Worm (Caenorhabditis elegans) whole organism, dauer: ENCODE measurements around the gene col-149.
"Not testable (repeated sequence)": the region's sequence is repeated elsewhere in the genome, so short reads cannot be mapped to it uniquely, and the experiment has no call there.

Experiments
- unc-62 ChIP-seq: sonication (generic microtip); optimal IDR thresholded peaks from 2 replicates; lab custom pipeline; 2017; ENCODE audit warnings: missing biosample characterization, missing genetic modification reagents, missing genetic modification characterization

The col-149 gene

ce11 chrV:10292819-10293357 is at the start of gene col-149:
Gene col-149 (minus strand): TSS chrV:10292869.
- TF ChIP-seq unc-62 (GFP tag; lab: Kevin White, UChicago): no peak

- TF ChIP-seq unc-62 (GFP tag; lab: Kevin White, UChicago): not testable (repeated sequence)
These were observed 49.2 kb upstream of the col-149 start, which contains the start of gene K07C5.13 for ce11 chrV:10341905-10342328. Gene K07C5.13 (plus strand): TSS chrV:10342055.

ce11 chrV:10339200-10339599 is 46.5 kb upstream of the col-149 start, which contains the start of gene K07C5.2:
Gene K07C5.2 (plus strand): TSS chrV:10339500.
- TF ChIP-seq unc-62 (GFP tag; lab: Kevin White, UChicago): no peak

- no peak for TF ChIP-seq unc-62 (GFP tag; lab: Kevin White, UChicago)
These were observed 45.8 kb upstream of the col-149 start, which contains the start of gene arx-2 for ce11 chrV:10338305-10338992. Gene arx-2 (minus strand): TSS chrV:10338355.

ce11 chrV:10333843-10334242 is 41.2 kb upstream of the col-149 start:
- TF ChIP-seq unc-62 (GFP tag; lab: Kevin White, UChicago): no peak

ce11 chrV:10332012-10332411 is 39.3 kb upstream of the col-149 start, which contains the start of gene crm-1:
Gene crm-1 (minus strand): TSS chrV:10332112.
- no peak for TF ChIP-seq unc-62 (GFP tag; lab: Kevin White, UChicago)

ce11 chrV:10328080-10328479 is 35.4 kb upstream of the col-149 start:
- no peak for TF ChIP-seq unc-62 (GFP tag; lab: Kevin White, UChicago)

- TF ChIP-seq unc-62 (GFP tag; lab: Kevin White, UChicago): no peak
These were observed 30.9 kb upstream of the col-149 start for ce11 chrV:10323537-10323936.

ce11 chrV:10320101-10320761 is 27.6 kb upstream of the col-149 start, which contains the start of the genes gna-1 and B0024.13:
Gene gna-1 (minus strand): TSS chrV:10320151.
Gene B0024.13 (plus strand): TSS chrV:10320711.
- TF ChIP-seq unc-62 (GFP tag; lab: Kevin White, UChicago): no peak

ce11 chrV:10319434-10319833 is 26.8 kb upstream of the col-149 start, which contains the start of gene B0024.11:
Gene B0024.11 (minus strand): TSS chrV:10319534.
- TF ChIP-seq unc-62 (GFP tag; lab: Kevin White, UChicago): no peak

ce11 chrV:10317294-10317693 is 24.6 kb upstream of the col-149 start, which contains the start of gene asps-1:
Gene asps-1 (minus strand): TSS chrV:10317394.
- no peak for TF ChIP-seq unc-62 (GFP tag; lab: Kevin White, UChicago)

ce11 chrV:10314371-10314770 is 21.7 kb upstream of the col-149 start, which contains the start of gene trx-2:
Gene trx-2 (plus strand): TSS chrV:10314671.
- no peak for TF ChIP-seq unc-62 (GFP tag; lab: Kevin White, UChicago)

ce11 chrV:10313953-10314352 is 21.3 kb upstream of the col-149 start, which contains the start of gene gcy-6:
Gene gcy-6 (minus strand): TSS chrV:10314053.
- TF ChIP-seq unc-62 (GFP tag; lab: Kevin White, UChicago): no peak

ce11 chrV:10307283-10307682 is 14.6 kb upstream of the col-149 start, which contains the start of gene che-12:
Gene che-12 (minus strand): TSS chrV:10307383.
- TF ChIP-seq unc-62 (GFP tag; lab: Kevin White, UChicago): no peak

- no peak for TF ChIP-seq unc-62 (GFP tag; lab: Kevin White, UChicago)
These were observed 4.4 kb upstream of the col-149 start, which contains the start of gene B0024.4 for ce11 chrV:10297099-10297498. Gene B0024.4 (plus strand): TSS chrV:10297399.

ce11 chrV:10294549-10294948 is 1.9 kb upstream of the col-149 start, which contains the start of gene col-150:
Gene col-150 (minus strand): TSS chrV:10294649.
- no peak for TF ChIP-seq unc-62 (GFP tag; lab: Kevin White, UChicago)
